Fruit fly (Drosophila melanogaster) Kc167 (cell line): ENCODE data around the gene EloA.

Experiments
- Myc ChIP-seq: fragments of >200 bp; optimal IDR thresholded peaks from 2 replicates; lab custom pipeline; 2017; ENCODE audit warnings: missing external identifiers
- Sin3A ChIP-seq: fragments of >200 bp; optimal IDR thresholded peaks from 2 replicates; lab custom pipeline; 2018; ENCODE audit warnings: missing external identifiers
- h ChIP-seq: fragments of >200 bp; optimal IDR thresholded peaks from 3 replicates; lab custom pipeline; 2018; ENCODE audit warnings: missing external identifiers
- insv ChIP-seq: fragments of >200 bp; optimal IDR thresholded peaks from 3 replicates; lab custom pipeline; 2018; ENCODE audit warnings: missing external identifiers
- psq ChIP-seq: fragments of >200 bp; optimal IDR thresholded peaks from 2 replicates; lab custom pipeline; 2017; ENCODE audit warnings: missing external identifiers
- ttk ChIP-seq: sonication (Bioruptor generic); optimal IDR thresholded peaks from 2 replicates; lab custom pipeline; 2017; ENCODE audit warnings: missing external identifiers

DNA sequence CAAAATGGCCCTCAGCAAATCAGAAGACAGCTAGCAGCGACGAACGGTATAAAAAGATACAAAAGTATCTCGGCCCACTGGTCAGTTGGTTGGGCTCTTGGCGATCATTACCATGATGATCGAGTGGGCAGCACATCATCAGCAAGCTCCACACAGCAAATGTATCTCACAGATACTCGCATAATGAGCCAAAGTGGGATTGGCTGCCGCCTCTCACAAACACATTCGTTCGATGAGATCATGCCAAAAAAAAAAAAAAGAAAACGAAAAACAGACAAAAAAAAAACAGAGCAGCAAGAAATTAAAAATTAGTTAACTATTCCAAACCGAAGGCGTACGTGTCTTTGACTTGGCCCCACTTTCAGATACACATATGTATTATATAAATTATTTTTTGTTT is 44.8 kb downstream of the EloA start:
- TF ChIP-seq Myc (lab: Kevin White, UChicago) (no peak), h (no peak), insv (no peak), Sin3A (lab: Kevin White, UChicago) (no peak), psq (lab: Kevin White, UChicago) (no peak), ttk (lab: Kevin White, UChicago) (no peak)
